Worm (Caenorhabditis elegans) whole organism, L2 larva: ENCODE data around the gene scl-8.

ENCODE experiments used
- C34F6.9 ChIP-seq: fragments of 150-350 bp; optimal IDR thresholded peaks from 2 replicates; lab custom pipeline; 2014; ENCODE audit warnings: missing biosample characterization, missing genetic modification characterization
- R02D3.7 ChIP-seq: fragments of 150-350 bp; optimal IDR thresholded peaks from 2 replicates; lab custom pipeline; 2014; ENCODE audit warnings: missing biosample characterization, missing genetic modification characterization
- ZK546.5 ChIP-seq: sonication (generic microtip); optimal IDR thresholded peaks from 2 replicates; lab custom pipeline; 2017; ENCODE audit warnings: missing biosample characterization, missing genetic modification characterization
- alr-1 ChIP-seq: fragments of 150-350 bp; optimal IDR thresholded peaks from 2 replicates; lab custom pipeline; 2014; ENCODE audit warnings: missing biosample characterization, missing genetic modification characterization
- aly-2 ChIP-seq: fragments of 150-350 bp; optimal IDR thresholded peaks from 2 replicates; lab custom pipeline; 2014; ENCODE audit warnings: missing biosample characterization, missing genetic modification characterization
- ceh-16 ChIP-seq: fragments of 150-350 bp; optimal IDR thresholded peaks from 2 replicates; lab custom pipeline; 2014; ENCODE audit warnings: missing biosample characterization, missing genetic modification characterization
- ceh-82 ChIP-seq: fragments of 150-350 bp; optimal IDR thresholded peaks from 2 replicates; lab custom pipeline; 2014; ENCODE audit warnings: missing biosample characterization, missing genetic modification characterization
- crh-2 ChIP-seq: sonication (generic microtip); optimal IDR thresholded peaks from 2 replicates; lab custom pipeline; 2017; ENCODE audit warnings: missing biosample characterization, missing genetic modification characterization
- dmd-4 ChIP-seq: sonication (generic microtip); optimal IDR thresholded peaks from 2 replicates; lab custom pipeline; 2017; ENCODE audit warnings: missing biosample characterization, missing genetic modification characterization
- egl-27 ChIP-seq: sonication (generic microtip); optimal IDR thresholded peaks from 3 replicates; lab custom pipeline; 2017; ENCODE audit warnings: missing biosample characterization, missing genetic modification reagents, missing genetic modification characterization
- elt-3 ChIP-seq: sonication (generic microtip); optimal IDR thresholded peaks from 2 replicates; lab custom pipeline; 2017; ENCODE audit warnings: missing biosample characterization, missing genetic modification characterization
- fos-1 ChIP-seq: fragments of 150-350 bp; optimal IDR thresholded peaks from 2 replicates; lab custom pipeline; 2014; ENCODE audit warnings: missing biosample characterization, missing genetic modification characterization
- gmeb-1 ChIP-seq: fragments of 150-350 bp; optimal IDR thresholded peaks from 2 replicates; lab custom pipeline; 2014; ENCODE audit warnings: missing biosample characterization, missing genetic modification characterization
- lin-39 ChIP-seq: fragments of 150-350 bp; optimal IDR thresholded peaks from 2 replicates; lab custom pipeline; 2014; ENCODE audit warnings: missing biosample characterization, missing genetic modification reagents, missing genetic modification characterization
- lsy-2 ChIP-seq, 2 experiments: fragments of 150-350 bp in 1 of 2; sonication (generic microtip) in 1 of 2; optimal IDR thresholded peaks; 2 replicates each; lab custom pipeline; 2014 to 2017; ENCODE audit warnings: missing biosample characterization in 2 of 2, missing genetic modification characterization in 2 of 2
- mab-5 ChIP-seq: fragments of 150-350 bp; optimal IDR thresholded peaks from 2 replicates; lab custom pipeline; 2014; ENCODE audit warnings: missing biosample characterization, missing genetic modification characterization
- mbf-1 ChIP-seq: sonication (generic microtip); optimal IDR thresholded peaks from 2 replicates; lab custom pipeline; 2017; ENCODE audit warnings: missing biosample characterization, missing genetic modification characterization
- mdl-1 ChIP-seq, 2 experiments: fragments of 150-350 bp in 1 of 2; sonication (generic microtip) in 1 of 2; optimal IDR thresholded peaks; 2 replicates each; lab custom pipeline; 2017; ENCODE audit warnings: missing biosample characterization in 2 of 2, missing genetic modification characterization in 2 of 2
- nhr-11 ChIP-seq: fragments of 150-350 bp; optimal IDR thresholded peaks from 2 replicates; lab custom pipeline; 2014; ENCODE audit warnings: missing biosample characterization, missing genetic modification characterization
- nhr-12 ChIP-seq: fragments of 150-350 bp; optimal IDR thresholded peaks from 2 replicates; lab custom pipeline; 2014; ENCODE audit warnings: missing biosample characterization, missing genetic modification characterization
- nhr-129 ChIP-seq: fragments of 150-350 bp; optimal IDR thresholded peaks from 2 replicates; lab custom pipeline; 2014; ENCODE audit warnings: missing biosample characterization, missing genetic modification characterization
- nhr-21 ChIP-seq: fragments of 150-350 bp; optimal IDR thresholded peaks from 2 replicates; lab custom pipeline; 2014; ENCODE audit warnings: missing biosample characterization, missing genetic modification characterization
- nhr-23 ChIP-seq: fragments of 150-350 bp; optimal IDR thresholded peaks from 2 replicates; lab custom pipeline; 2014; ENCODE audit warnings: missing biosample characterization, missing genetic modification reagents, missing genetic modification characterization
- nhr-237 ChIP-seq: fragments of 150-350 bp; optimal IDR thresholded peaks from 2 replicates; lab custom pipeline; 2014; ENCODE audit warnings: missing biosample characterization, missing genetic modification characterization
- nhr-25 ChIP-seq: fragments of 150-350 bp; sonication (generic microtip); optimal IDR thresholded peaks from 3 replicates; lab custom pipeline; 2014; ENCODE audit warnings: missing biosample characterization, missing genetic modification characterization
- nhr-6 ChIP-seq: fragments of 150-350 bp; optimal IDR thresholded peaks from 2 replicates; lab custom pipeline; 2014; ENCODE audit warnings: missing biosample characterization, missing genetic modification characterization
- nhr-77 ChIP-seq: fragments of 150-350 bp; optimal IDR thresholded peaks from 2 replicates; lab custom pipeline; 2014; ENCODE audit warnings: missing biosample characterization, missing genetic modification characterization
- peb-1 ChIP-seq: fragments of 150-350 bp; optimal IDR thresholded peaks from 2 replicates; lab custom pipeline; 2014; ENCODE audit warnings: missing biosample characterization, missing genetic modification characterization
- sem-4 ChIP-seq: fragments of 150-350 bp; optimal IDR thresholded peaks from 2 replicates; lab custom pipeline; 2014; ENCODE audit warnings: missing biosample characterization, missing genetic modification reagents, missing genetic modification characterization
- sma-3 ChIP-seq: sonication (generic microtip); optimal IDR thresholded peaks from 2 replicates; lab custom pipeline; 2016; ENCODE audit warnings: missing genetic modification reagents, missing genetic modification characterization, missing compliant biosample characterization
- sma-9 ChIP-seq, 2 experiments: fragments of 150-350 bp in 1 of 2; sonication (generic microtip) in 1 of 2; optimal IDR thresholded peaks; 2 replicates each; lab custom pipeline; 2014 to 2016; ENCODE audit warnings: missing genetic modification characterization in 2 of 2, mild to moderate bottlenecking in 1 of 2, missing biosample characterization in 1 of 2, missing compliant biosample characterization in 1 of 2, missing genetic modification reagents in 1 of 2, moderate library complexity in 1 of 2
- unc-39 ChIP-seq: fragments of 150-350 bp; optimal IDR thresholded peaks from 2 replicates; lab custom pipeline; 2014; ENCODE audit warnings: missing biosample characterization, missing genetic modification characterization
- unc-55 ChIP-seq: fragments of 150-350 bp; sonication (generic microtip); optimal IDR thresholded peaks from 3 replicates; lab custom pipeline; 2014; ENCODE audit warnings: missing biosample characterization, missing genetic modification reagents, missing genetic modification characterization
- unc-62 ChIP-seq: fragments of 150-350 bp; optimal IDR thresholded peaks from 2 replicates; lab custom pipeline; 2014; ENCODE audit warnings: missing biosample characterization, missing genetic modification reagents, missing genetic modification characterization
- zag-1 ChIP-seq: fragments of 150-350 bp; optimal IDR thresholded peaks from 2 replicates; lab custom pipeline; 2014; ENCODE audit warnings: missing biosample characterization, missing genetic modification characterization
- ztf-1 ChIP-seq: fragments of 200-800 bp; sonication (Bioruptor generic); conservative IDR thresholded peaks from 2 replicates; pipeline ENCODE4 v1.3.6; 2022; ENCODE audit warnings: missing genetic modification characterization, missing compliant biosample characterization
- ztf-11 ChIP-seq: sonication (generic microtip); optimal IDR thresholded peaks from 2 replicates; lab custom pipeline; 2017; ENCODE audit warnings: missing biosample characterization, missing genetic modification characterization

scl-8 gene

ce11 chrIV:13110876-13111275 lies 39.3 kb downstream of the scl-8 start:
- TF ChIP-seq nhr-25 (tag; lab: Kevin White, UChicago): peak; percentile 11
- TF ChIP-seq fos-1 (tag; lab: Kevin White, UChicago): peak; percentile 11
- TF ChIP-seq nhr-129: peak; percentile 55
- TF ChIP-seq crh-2 (tag; lab: Kevin White, UChicago): no peak
- no peak for TF ChIP-seq unc-62
- TF ChIP-seq nhr-21 (tag; lab: Kevin White, UChicago): peak; percentile 57
- TF ChIP-seq, all 48 proteins: peak for 4

ce11 chrIV:13112982-13113381 lies 41.4 kb downstream of the scl-8 start, which contains the start of gene best-2:
Gene best-2, minus strand, starts transcription at chrIV:13113082.
- TF ChIP-seq unc-62 (no peak), mbf-1 (tag; lab: Kevin White, UChicago) (no peak), nhr-237 (no peak), lin-39 (tag; lab: Kevin White, UChicago) (no peak), aly-2 (tag; lab: Kevin White, UChicago) (no peak), mab-5 (no peak), unc-55 (no peak), nhr-129 (no peak), alr-1 (tag; lab: Kevin White, UChicago) (no peak), sem-4 (tag; lab: Kevin White, UChicago) (no peak), lsy-2 (tag; optimal IDR thresholded peaks at IDR 0.05; lab: Kevin White, UChicago) (no peak)

- no peak for TF ChIP-seq ZK546.5 (tag; lab: Kevin White, UChicago)
- TF ChIP-seq mab-5: no peak
- no peak for TF ChIP-seq unc-39
- no peak for TF ChIP-seq lsy-2 (tag; optimal IDR thresholded peaks at IDR 0.05; lab: Kevin White, UChicago)
- no peak for TF ChIP-seq sma-3
- no peak for TF ChIP-seq gmeb-1 (tag; lab: Kevin White, UChicago)
- TF ChIP-seq sma-9 (GFP tag; optimal IDR thresholded peaks at IDR 0.05; lab: Kevin White, UChicago): no peak
- no peak for TF ChIP-seq sma-9 (tag; optimal IDR thresholded peaks at IDR 0.05; lab: Kevin White, UChicago)
- no peak for TF ChIP-seq ztf-11 (tag; lab: Kevin White, UChicago)
- no peak for TF ChIP-seq ztf-1 (GFP tag; lab: Robert Waterston, UW)
- TF ChIP-seq sem-4 (tag; lab: Kevin White, UChicago): no peak
- TF ChIP-seq egl-27 (tag; lab: Kevin White, UChicago): no peak
- TF ChIP-seq lin-39 (tag; lab: Kevin White, UChicago): no peak
- TF ChIP-seq mdl-1 (tag; optimal IDR thresholded peaks at IDR 0.05; lab: Kevin White, UChicago): no peak
- no peak for TF ChIP-seq nhr-23 (tag; lab: Kevin White, UChicago)
- no peak for TF ChIP-seq nhr-6 (tag; lab: Kevin White, UChicago)
- TF ChIP-seq nhr-12: no peak
- TF ChIP-seq crh-2 (tag; lab: Kevin White, UChicago): no peak
- TF ChIP-seq peb-1 (tag; lab: Kevin White, UChicago): no peak
- no peak for TF ChIP-seq zag-1 (tag; lab: Kevin White, UChicago)
- TF ChIP-seq aly-2 (tag; lab: Kevin White, UChicago): no peak
Measured at ce11 chrIV:13116679-13117078, 45.1 kb downstream of the scl-8 start.

- TF ChIP-seq R02D3.7 (tag; lab: Kevin White, UChicago): no peak
- no peak for TF ChIP-seq sem-4 (tag; lab: Kevin White, UChicago)
- TF ChIP-seq nhr-129: peak; percentile 18
- TF ChIP-seq unc-55: peak; percentile 84
- no peak for TF ChIP-seq gmeb-1 (tag; lab: Kevin White, UChicago)
- no peak for TF ChIP-seq egl-27 (tag; lab: Kevin White, UChicago)
- TF ChIP-seq ceh-82 (tag; lab: Kevin White, UChicago): no peak
- TF ChIP-seq lin-39 (tag; lab: Kevin White, UChicago): no peak
- no peak for TF ChIP-seq nhr-77 (tag; lab: Kevin White, UChicago)
- peak; percentile 19 for TF ChIP-seq mab-5
- TF ChIP-seq lsy-2 (tag; optimal IDR thresholded peaks at IDR 0.05; lab: Kevin White, UChicago): peak in 1 of 2 experiments; percentile 21
- TF ChIP-seq unc-39: no peak
- no peak for TF ChIP-seq aly-2 (tag; lab: Kevin White, UChicago)
- no peak for TF ChIP-seq nhr-21 (tag; lab: Kevin White, UChicago)
Measured at ce11 chrIV:13118794-13119193, 47.2 kb downstream of the scl-8 start, which contains the start of gene unc-30. Gene unc-30, plus strand, starts transcription at chrIV:13118977.

DNA sequence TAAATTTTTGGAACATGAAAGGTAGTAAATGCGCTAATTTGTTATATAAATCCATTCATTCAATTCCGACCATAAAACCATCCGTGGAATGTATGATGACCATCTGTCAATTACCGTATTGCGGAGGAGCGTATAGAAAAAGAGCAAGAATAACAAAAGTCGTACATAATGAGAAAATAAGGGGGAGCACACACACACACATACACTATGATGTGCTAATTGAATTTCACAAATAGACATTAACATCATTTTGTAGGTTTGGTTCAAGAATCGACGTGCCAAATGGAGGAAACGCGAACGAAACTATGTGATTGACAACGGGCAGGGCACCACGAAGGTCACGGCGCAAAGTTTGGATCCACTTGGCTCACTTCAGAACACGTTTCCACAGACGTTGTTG lies 49.9 kb downstream of the scl-8 start:
- TF ChIP-seq ztf-11 (tag; lab: Kevin White, UChicago) (no peak), alr-1 (tag; lab: Kevin White, UChicago) (no peak), ZK546.5 (tag; lab: Kevin White, UChicago) (no peak), unc-39 (no peak), elt-3 (no peak), unc-62 (no peak), dmd-4 (tag; lab: Kevin White, UChicago) (no peak), nhr-11 (tag; lab: Kevin White, UChicago) (no peak), sem-4 (tag; lab: Kevin White, UChicago) (no peak), mdl-1 (tag; optimal IDR thresholded peaks at IDR 0.05; lab: Kevin White, UChicago) (no peak), ceh-16 (tag; lab: Kevin White, UChicago) (no peak), R02D3.7 (tag; lab: Kevin White, UChicago) (no peak), C34F6.9 (tag; lab: Kevin White, UChicago) (no peak), peb-1 (tag; lab: Kevin White, UChicago) (no peak), nhr-21 (tag; lab: Kevin White, UChicago) (no peak), sma-3 (no peak), nhr-25 (tag; lab: Kevin White, UChicago) (no peak), aly-2 (tag; lab: Kevin White, UChicago) (no peak), gmeb-1 (tag; lab: Kevin White, UChicago) (no peak), lsy-2 (tag; optimal IDR thresholded peaks at IDR 0.05; lab: Kevin White, UChicago) (no peak)
